Fruit fly (Drosophila melanogaster): ENCODE results near the gene Spn77Bb.

Spn77Bb gene

DNA sequence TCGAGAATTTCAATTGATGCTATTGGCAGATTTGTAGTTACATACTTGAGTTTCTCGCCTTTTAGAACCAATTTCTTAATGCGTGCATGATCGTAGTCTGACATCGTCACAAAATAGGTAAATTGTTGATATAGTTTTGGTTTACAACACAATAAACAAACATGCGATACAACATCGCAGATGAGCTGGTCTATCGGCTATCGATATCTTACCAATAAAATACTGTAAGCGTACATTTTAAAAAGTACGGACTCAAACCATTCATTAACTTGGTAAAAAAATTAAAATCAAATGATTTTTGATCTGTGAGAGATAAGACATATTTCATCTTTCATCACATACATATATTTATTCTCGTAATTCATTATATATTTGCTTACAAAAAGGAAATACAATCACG is 24.0 kb upstream of the Spn77Bb start, which contains the start of gene FRG1 (continued):
- TF ChIP-seq grn (GFP tag; optimal IDR thresholded peaks at IDR 0.05) (peak; percentile 83), CG3065 (GFP tag; optimal IDR thresholded peaks at IDR 0.05) (no peak), pros (GFP tag; optimal IDR thresholded peaks at IDR 0.05) (no peak), vnd (GFP tag; IDR thresholded peaks at IDR 0.05; ENCODE audit: partially characterized antibody) (peak; percentile 61; the same call in 1 of the 3 replicates), Hr39 (optimal IDR thresholded peaks at IDR 0.05) (no peak), ttk (GFP tag; IDR thresholded peaks at IDR 0.05) (no peak), NC2β (GFP tag; optimal IDR thresholded peaks at IDR 0.05) (no peak), Dref (GFP tag; IDR thresholded peaks at IDR 0.05) (peak; percentile 81), Vsx1 (GFP tag; optimal IDR thresholded peaks at IDR 0.05) (no peak), br (optimal IDR thresholded peaks at IDR 0.05) (no peak), nom (GFP tag; optimal IDR thresholded peaks at IDR 0.05) (no peak), CG43689 (GFP tag; IDR thresholded peaks at IDR 0.05) (no peak), CG14441 (GFP tag; IDR thresholded peaks at IDR 0.05) (no peak), CG4730 (GFP tag; IDR thresholded peaks at IDR 0.05) (no peak), CTCF (GFP tag; optimal IDR thresholded peaks at IDR 0.05) (peak; percentile 38), Antp (GFP tag; optimal IDR thresholded peaks at IDR 0.05) (no peak), CG17361 (GFP tag; IDR thresholded peaks at IDR 0.05) (no peak), CG17328 (GFP tag; IDR thresholded peaks at IDR 0.05) (no peak), dati (GFP tag; IDR thresholded peaks at IDR 0.05) (no peak), CG13287 (GFP tag; IDR thresholded peaks at IDR 0.05; ENCODE audit: partially characterized antibody) (peak; percentile 87), Eip74EF (GFP tag; optimal IDR thresholded peaks at IDR 0.05) (no peak), HLH54F (GFP tag; optimal IDR thresholded peaks at IDR 0.05) (no peak), CG9727 (GFP tag; optimal IDR thresholded peaks at IDR 0.05) (no peak), Deaf1 (tag; optimal IDR thresholded peaks at IDR 0.05) (no peak), CG7963 (GFP tag; IDR thresholded peaks at IDR 0.05; ENCODE audit: partially characterized antibody) (peak; percentile 43; the same call in 2 of the 3 replicates), Doc3 (GFP tag; IDR thresholded peaks at IDR 0.05; ENCODE audit: partially characterized antibody) (peak; percentile 59; the same call in 2 of the 3 replicates), ssp (GFP tag; IDR thresholded peaks at IDR 0.05) (no peak), Hmr (GFP tag; optimal IDR thresholded peaks at IDR 0.05) (no peak), rib (GFP tag; IDR thresholded peaks at IDR 0.05) (no peak), Meics (GFP tag; optimal IDR thresholded peaks at IDR 0.05) (no peak), Mrtf (GFP tag; IDR thresholded peaks at IDR 0.05) (no peak), ind (GFP tag; optimal IDR thresholded peaks at IDR 0.05) (no peak), CG6683 (GFP tag; optimal IDR thresholded peaks at IDR 0.05) (no peak), sr (GFP tag; IDR thresholded peaks at IDR 0.05) (no peak), eve (GFP tag; optimal IDR thresholded peaks at IDR 0.05) (no peak), CG8089 (GFP tag; optimal IDR thresholded peaks at IDR 0.05) (no peak), CG3407 (GFP tag; optimal IDR thresholded peaks at IDR 0.05) (no peak), CG9215 (GFP tag; IDR thresholded peaks at IDR 0.05) (no peak), Hsf (GFP tag; optimal IDR thresholded peaks at IDR 0.05) (no peak), NfI (GFP tag; optimal IDR thresholded peaks at IDR 0.05) (no peak), scrt (GFP tag; optimal IDR thresholded peaks at IDR 0.05) (no peak), MESR4 (GFP tag; optimal IDR thresholded peaks at IDR 0.05) (peak; percentile 49), CG4854 (GFP tag; optimal IDR thresholded peaks at IDR 0.05) (no peak), Ssrp (tag; optimal IDR thresholded peaks at IDR 0.05) (no peak), CG2116 (GFP tag; optimal IDR thresholded peaks at IDR 0.05) (peak; percentile 60), CG1602 (GFP tag; optimal IDR thresholded peaks at IDR 0.05) (no peak), CG13296 (GFP tag; optimal IDR thresholded peaks at IDR 0.05) (no peak), CG16779 (GFP tag; IDR thresholded peaks at IDR 0.05) (no peak), Bdp1 (GFP tag; optimal IDR thresholded peaks at IDR 0.05) (no peak), salm (tag; optimal IDR thresholded peaks at IDR 0.05) (no peak), usp (GFP tag; optimal IDR thresholded peaks at IDR 0.05) (no peak), tna (GFP tag; IDR thresholded peaks at IDR 0.05; ENCODE audit: partially characterized antibody) (peak; percentile 60), ham (GFP tag; IDR thresholded peaks at IDR 0.05) (no peak)
